Fruit fly (Drosophila melanogaster) whole organism, wandering third instar larva: ENCODE measurements around the gene Cpr67Fa2.

Source experiments
- Abd-B ChIP-seq: fragments of >200 bp; optimal IDR thresholded peaks from 2 replicates; lab custom pipeline; 2017; ENCODE audit warnings: missing biosample characterization, missing genetic modification characterization
- CG32264 ChIP-seq: fragments of 200-800 bp; sonication (Bioruptor generic); optimal IDR thresholded peaks from 2 replicates; lab custom pipeline; 2016; ENCODE audit warnings: missing biosample characterization, missing genetic modification characterization
- CrebA ChIP-seq: fragments of 200-800 bp; sonication (Bioruptor generic); optimal IDR thresholded peaks from 2 replicates; lab custom pipeline; 2016; ENCODE audit warnings: missing biosample characterization, mild to moderate bottlenecking, missing genetic modification characterization, borderline replicate concordance
- Dfd ChIP-seq: fragments of >200 bp; optimal IDR thresholded peaks from 2 replicates; lab custom pipeline; 2017; ENCODE audit warnings: missing biosample characterization, missing genetic modification characterization
- Dif ChIP-seq: fragments of 200-275, 200-300 bp; sonication (Bioruptor generic); optimal IDR thresholded peaks from 2 replicates; lab custom pipeline; 2018; ENCODE audit warnings: missing biosample characterization, missing genetic modification characterization; ENCODE audit not compliant: partially characterized antibody
- GATAd ChIP-seq: sonication (Bioruptor generic); optimal IDR thresholded peaks from 2 replicates; lab custom pipeline; 2016; ENCODE audit warnings: missing biosample characterization, missing genetic modification characterization
- HLH106 ChIP-seq: fragments of 200-800 bp; optimal IDR thresholded peaks from 3 replicates; lab custom pipeline; 2019; ENCODE audit warnings: missing biosample characterization, mild to moderate bottlenecking, missing genetic modification characterization, moderate library complexity
- Hnf4 ChIP-seq: fragments of 200-800 bp; sonication (Bioruptor generic); optimal IDR thresholded peaks from 2 replicates; lab custom pipeline; 2016; ENCODE audit warnings: missing biosample characterization, mild to moderate bottlenecking, missing genetic modification characterization
- Hr78 ChIP-seq: fragments of >200 bp; optimal IDR thresholded peaks from 2 replicates; lab custom pipeline; 2017; ENCODE audit warnings: missing biosample characterization, missing genetic modification characterization
- Hr83 ChIP-seq: fragments of 200-300 bp; sonication (Bioruptor generic); optimal IDR thresholded peaks from 2 replicates; lab custom pipeline; 2016; ENCODE audit warnings: missing biosample characterization, mild to moderate bottlenecking, missing genetic modification characterization, moderate library complexity; ENCODE audit not compliant: poor library complexity, severe bottlenecking
- Jra ChIP-seq: sonication (Bioruptor generic); optimal IDR thresholded peaks from 2 replicates; lab custom pipeline; 2016; ENCODE audit warnings: missing biosample characterization, missing genetic modification characterization
- Mio ChIP-seq: sonication (Bioruptor generic); optimal IDR thresholded peaks from 2 replicates; lab custom pipeline; 2016; ENCODE audit warnings: missing biosample characterization, missing genetic modification characterization
- Myc ChIP-seq: fragments of >200 bp; optimal IDR thresholded peaks from 2 replicates; lab custom pipeline; 2017
- N ChIP-seq: fragments of >200 bp; optimal IDR thresholded peaks from 2 replicates; lab custom pipeline; 2018; ENCODE audit warnings: missing biosample characterization, missing external identifiers, missing genetic modification characterization
- Rel ChIP-seq, 2 experiments: fragments of 200-800 bp; sonication (Bioruptor generic) in 1 of 2; optimal IDR thresholded peaks; 2 replicates in 1 of 2; 3 replicates in 1 of 2; lab custom pipeline; 2016 to 2019; ENCODE audit warnings: mild to moderate bottlenecking in 2 of 2, missing biosample characterization in 2 of 2, missing genetic modification characterization in 2 of 2, moderate library complexity in 1 of 2
- Sp1 ChIP-seq: fragments of 200-800 bp; sonication (Bioruptor generic); optimal IDR thresholded peaks from 3 replicates; lab custom pipeline; 2019; ENCODE audit warnings: missing biosample characterization, mild to moderate bottlenecking, missing genetic modification characterization, moderate library complexity
- Vsx2 ChIP-seq: fragments of 200-300, 225-300 bp; sonication (Bioruptor generic); optimal IDR thresholded peaks from 2 replicates; lab custom pipeline; 2018; ENCODE audit warnings: missing biosample characterization, missing genetic modification characterization; ENCODE audit not compliant: partially characterized antibody
- br ChIP-seq: fragments of 200-800 bp; sonication (Bioruptor generic); optimal IDR thresholded peaks from 2 replicates; lab custom pipeline; 2016; ENCODE audit warnings: missing biosample characterization, missing genetic modification characterization
- dmrt93B ChIP-seq: fragments of 200-800 bp; sonication (Bioruptor generic); optimal IDR thresholded peaks from 2 replicates; lab custom pipeline; 2018; ENCODE audit warnings: missing biosample characterization, mild to moderate bottlenecking, missing genetic modification characterization
- dsf ChIP-seq: sonication (Bioruptor generic); optimal IDR thresholded peaks from 2 replicates; lab custom pipeline; 2016; ENCODE audit warnings: missing biosample characterization, missing genetic modification characterization, borderline replicate concordance
- ey ChIP-seq: fragments of 200-800 bp; sonication (Bioruptor generic); optimal IDR thresholded peaks from 2 replicates; lab custom pipeline; 2016; ENCODE audit warnings: missing biosample characterization, missing genetic modification characterization
- foxo ChIP-seq, 2 experiments: fragments of 200-800 bp; sonication (Bioruptor generic); optimal IDR thresholded peaks; 2 replicates in 1 of 2; 3 replicates in 1 of 2; lab custom pipeline; 2016 to 2017; ENCODE audit warnings: missing biosample characterization in 2 of 2, missing genetic modification characterization in 2 of 2
- fru ChIP-seq: fragments of 200-800 bp; sonication (Bioruptor generic); optimal IDR thresholded peaks from 3 replicates; lab custom pipeline; 2016; ENCODE audit warnings: missing biosample characterization, mild to moderate bottlenecking, missing genetic modification characterization
- h ChIP-seq: fragments of 200-800 bp; sonication (Bioruptor generic); optimal IDR thresholded peaks from 3 replicates; lab custom pipeline; 2016; ENCODE audit warnings: missing biosample characterization, mild to moderate bottlenecking, missing genetic modification characterization
- jim ChIP-seq: fragments of 175-275, 200-325 bp; sonication (Bioruptor generic); optimal IDR thresholded peaks from 2 replicates; lab custom pipeline; 2016; ENCODE audit warnings: missing biosample characterization, mild to moderate bottlenecking, missing genetic modification characterization
- psq ChIP-seq: fragments of 200-800 bp; sonication (Bioruptor generic); optimal IDR thresholded peaks from 3 replicates; lab custom pipeline; 2017; ENCODE audit warnings: missing biosample characterization, mild to moderate bottlenecking, missing genetic modification characterization, moderate library complexity
- rgr ChIP-seq: fragments of 200-800 bp; sonication (Bioruptor generic); optimal IDR thresholded peaks from 3 replicates; lab custom pipeline; 2016; ENCODE audit warnings: missing biosample characterization, mild to moderate bottlenecking, missing genetic modification characterization
- sage ChIP-seq: fragments of 200-800 bp; sonication (Bioruptor generic); optimal IDR thresholded peaks from 2 replicates; lab custom pipeline; 2016; ENCODE audit warnings: missing biosample characterization, mild to moderate bottlenecking, missing genetic modification characterization
- sv ChIP-seq: fragments of 200-800 bp; sonication (Bioruptor generic); optimal IDR thresholded peaks from 3 replicates; lab custom pipeline; 2016; ENCODE audit warnings: missing biosample characterization, missing genetic modification characterization
- tai ChIP-seq: sonication (Bioruptor generic); optimal IDR thresholded peaks from 2 replicates; lab custom pipeline; 2016; ENCODE audit warnings: missing biosample characterization, missing genetic modification characterization
- usp ChIP-seq: fragments of >200 bp; optimal IDR thresholded peaks from 2 replicates; lab custom pipeline; 2017; ENCODE audit warnings: missing biosample characterization, missing genetic modification characterization
- woc ChIP-seq: sonication (Bioruptor generic); optimal IDR thresholded peaks from 2 replicates; lab custom pipeline; 2016; ENCODE audit warnings: missing biosample characterization, mild to moderate bottlenecking, missing genetic modification characterization

The Cpr67Fa2 gene

DNA sequence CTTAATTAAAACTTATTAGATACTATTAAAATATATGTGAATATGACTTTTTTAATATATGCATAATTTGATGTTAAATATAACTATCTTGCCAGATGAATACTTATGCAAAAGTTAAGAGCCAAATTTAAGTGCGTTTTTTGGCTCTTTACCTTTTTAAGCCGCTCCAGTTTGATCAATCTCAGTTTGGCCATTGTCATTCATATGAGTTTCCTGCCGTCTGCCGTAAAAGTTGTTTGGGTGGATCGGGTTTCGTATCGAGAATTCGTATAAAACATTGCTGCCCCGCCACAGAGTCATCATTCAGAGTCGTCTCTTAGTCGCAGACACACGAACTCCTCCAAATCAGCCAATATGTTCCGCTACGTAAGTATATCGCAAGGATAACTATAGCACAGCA is at the start of gene Cpr67Fa2:
Cpr67Fa2 (plus strand) TSS at position 301 of the 400 bp plus-strand sequence.
- TF ChIP-seq GATAd (GFP tag; lab: Kevin White, UChicago) (no peak), br (GFP tag; lab: Kevin White, UChicago) (no peak), h (GFP tag; lab: Kevin White, UChicago) (no peak), CG32264 (GFP tag; lab: Kevin White, UChicago) (no peak), Myc (lab: Kevin White, UChicago) (no peak), tai (GFP tag; lab: Kevin White, UChicago) (no peak), fru (GFP tag; lab: Kevin White, UChicago) (no peak)
- TF ChIP-seq, all 38 proteins: peak for 0

DNA sequence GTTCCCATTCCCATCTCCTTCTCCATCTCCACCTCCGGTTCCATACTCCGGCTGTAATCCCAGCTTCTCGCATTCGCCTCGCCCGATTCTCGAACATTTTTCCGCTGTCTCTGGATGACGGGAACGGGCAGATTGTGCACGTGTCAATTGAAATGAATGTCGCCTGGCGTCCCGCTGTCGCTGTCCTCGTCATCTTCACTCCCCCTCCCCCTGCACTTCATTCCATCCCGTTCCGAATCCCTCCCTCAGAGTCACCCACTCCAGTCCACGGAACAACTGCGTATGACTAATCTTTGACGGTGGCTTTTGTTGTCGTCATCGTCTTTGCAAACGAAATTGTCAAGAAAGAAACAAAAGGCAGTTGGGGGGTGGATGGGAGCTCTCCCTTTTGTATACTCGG is 49.6 kb upstream of the Cpr67Fa2 start:
- TF ChIP-seq CrebA = no peak
- TF ChIP-seq dmrt93B (GFP tag; lab: Kevin White, UChicago) = no peak
- no peak for TF ChIP-seq Jra
- no peak for TF ChIP-seq usp
- no peak for TF ChIP-seq Myc (lab: Kevin White, UChicago)
- no peak for TF ChIP-seq Rel (GFP tag; optimal IDR thresholded peaks at IDR 0.05; lab: Kevin White, UChicago)
- TF ChIP-seq Rel (tag; optimal IDR thresholded peaks at IDR 0.05; lab: Kevin White, UChicago) = no peak
- no peak for TF ChIP-seq Dfd (GFP tag; lab: Kevin White, UChicago)
- TF ChIP-seq Hr78 (GFP tag; lab: Kevin White, UChicago) = no peak
- TF ChIP-seq Hnf4 = no peak
- no peak for TF ChIP-seq Dif (GFP tag; lab: Kevin White, UChicago)
- no peak for TF ChIP-seq Hr83 (GFP tag; lab: Kevin White, UChicago)
- TF ChIP-seq HLH106 = no peak

DNA sequence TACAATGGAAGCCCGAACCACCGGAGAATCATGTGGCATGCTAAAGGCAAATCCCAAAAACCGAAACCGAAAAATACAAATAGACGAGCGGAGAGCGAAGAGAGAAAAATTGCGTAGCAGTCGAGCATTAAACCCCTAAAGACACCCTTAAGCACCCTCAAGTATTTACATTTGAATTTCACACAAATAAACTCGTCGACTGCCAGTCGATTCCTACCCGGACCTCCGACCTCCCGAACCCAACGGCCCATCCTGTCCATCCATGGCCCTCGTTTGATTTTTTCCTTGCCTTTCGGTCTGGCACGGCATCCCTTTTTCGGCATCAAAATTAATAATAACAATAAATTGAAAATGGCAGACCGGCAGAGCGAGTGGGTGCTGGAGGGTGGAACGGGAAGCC is 48.7 kb upstream of the Cpr67Fa2 start:
- no peak for TF ChIP-seq fru (GFP tag; lab: Kevin White, UChicago)
- TF ChIP-seq Hr78 (GFP tag; lab: Kevin White, UChicago) = no peak
- TF ChIP-seq Vsx2 (GFP tag; lab: Kevin White, UChicago) = no peak
- no peak for TF ChIP-seq woc (GFP tag; lab: Kevin White, UChicago)
- TF ChIP-seq dsf (GFP tag; lab: Kevin White, UChicago) = no peak
- no peak for TF ChIP-seq Mio (GFP tag; lab: Kevin White, UChicago)
- no peak for TF ChIP-seq ey (GFP tag; lab: Kevin White, UChicago)
- TF ChIP-seq Hr83 (GFP tag; lab: Kevin White, UChicago) = no peak
- TF ChIP-seq sv (GFP tag; lab: Kevin White, UChicago) = no peak
- no peak for TF ChIP-seq Myc (lab: Kevin White, UChicago)
- TF ChIP-seq rgr = no peak
- no peak for TF ChIP-seq Abd-B (GFP tag; lab: Kevin White, UChicago)
- no peak for TF ChIP-seq N (GFP tag; lab: Kevin White, UChicago)
- no peak for TF ChIP-seq br (GFP tag; lab: Kevin White, UChicago)

DNA sequence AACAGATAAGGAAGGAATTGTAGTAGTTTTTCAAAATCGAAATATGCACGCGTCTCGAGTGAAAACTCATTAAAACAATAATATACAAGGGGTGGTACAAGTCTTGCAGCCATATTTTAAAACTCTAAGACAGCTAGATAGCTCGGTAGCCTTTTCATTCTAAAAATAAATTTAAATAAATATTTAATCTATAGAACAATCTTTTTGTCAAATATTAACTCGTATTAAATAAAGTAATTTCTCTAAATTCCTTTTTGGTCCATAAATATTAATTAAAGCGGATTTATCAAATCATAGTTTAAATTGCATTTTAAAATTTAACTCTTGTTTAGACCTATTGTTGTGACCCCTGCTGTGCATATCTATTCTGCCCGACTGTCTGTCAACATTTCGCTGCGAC is 48.2 kb upstream of the Cpr67Fa2 start:
- peak; percentile 48 for TF ChIP-seq Sp1 (GFP tag; lab: Kevin White, UChicago)
- no peak for TF ChIP-seq jim (GFP tag; lab: Kevin White, UChicago)
- peak; percentile 14 for TF ChIP-seq sv (GFP tag; lab: Kevin White, UChicago)
- no peak for TF ChIP-seq br (GFP tag; lab: Kevin White, UChicago)
- TF ChIP-seq h (GFP tag; lab: Kevin White, UChicago) = peak; percentile 3
- TF ChIP-seq HLH106 = peak; percentile 44
- peak in 1 of 2 experiments; percentile 19 for TF ChIP-seq foxo (GFP tag; optimal IDR thresholded peaks at IDR 0.05; lab: Kevin White, UChicago)
- TF ChIP-seq psq (GFP tag; lab: Kevin White, UChicago) = peak; percentile 30
- TF ChIP-seq ey (GFP tag; lab: Kevin White, UChicago) = no peak
- TF ChIP-seq dmrt93B (GFP tag; lab: Kevin White, UChicago) = peak; percentile 13

- no peak for TF ChIP-seq CG32264 (GFP tag; lab: Kevin White, UChicago)
- TF ChIP-seq woc (GFP tag; lab: Kevin White, UChicago) = no peak
- no peak for TF ChIP-seq tai (GFP tag; lab: Kevin White, UChicago)
- TF ChIP-seq Rel (GFP tag; optimal IDR thresholded peaks at IDR 0.05; lab: Kevin White, UChicago) = no peak
- no peak for TF ChIP-seq Rel (tag; optimal IDR thresholded peaks at IDR 0.05; lab: Kevin White, UChicago)
- TF ChIP-seq Myc (lab: Kevin White, UChicago) = no peak
- TF ChIP-seq sage (GFP tag; lab: Kevin White, UChicago) = no peak
- TF ChIP-seq Vsx2 (GFP tag; lab: Kevin White, UChicago) = no peak
- TF ChIP-seq rgr = no peak
- TF ChIP-seq fru (GFP tag; lab: Kevin White, UChicago) = no peak
These were observed 47.8 kb upstream of the Cpr67Fa2 start for dm6 chr3L:10843685-10844084.
